Fruit fly (Drosophila melanogaster): ENCODE results near the gene UQCR-Q.

DNA sequence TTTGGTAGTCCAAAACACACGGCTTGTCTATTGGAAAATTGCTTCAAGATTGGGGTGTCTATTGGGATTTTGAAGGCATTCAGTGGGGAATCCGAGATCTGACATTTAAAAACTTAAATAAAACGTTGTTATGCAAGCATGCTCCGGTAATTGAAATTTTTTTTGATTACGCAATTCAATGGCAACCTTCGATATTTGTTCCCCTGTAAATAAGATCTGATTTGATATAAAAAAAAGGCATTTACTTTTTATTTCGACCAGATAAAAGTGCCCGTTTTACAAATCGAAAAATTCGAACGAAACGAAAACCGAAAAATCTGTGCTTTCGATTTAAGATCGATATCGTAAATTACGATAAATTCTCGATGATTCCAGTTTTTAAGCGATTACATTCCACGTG is 4.3 kb downstream of the UQCR-Q start, which contains the start of the genes CG13733 and qjt:
- no peak for TF ChIP-seq CG1620 (GFP tag; optimal IDR thresholded peaks at IDR 0.05)
- no peak for TF ChIP-seq CG11617 (GFP tag; optimal IDR thresholded peaks at IDR 0.05)
- no peak for TF ChIP-seq cic (GFP tag; optimal IDR thresholded peaks at IDR 0.05)
- no peak for TF ChIP-seq bab1 (GFP tag; optimal IDR thresholded peaks at IDR 0.05)
- no peak for TF ChIP-seq kay (GFP tag; ENCODE audit: borderline replicate concordance)
- no peak for TF ChIP-seq CG12768 (GFP tag; optimal IDR thresholded peaks at IDR 0.05)
- no peak for TF ChIP-seq CG7101 (tag; optimal IDR thresholded peaks at IDR 0.05)
- TF ChIP-seq CG5204 (GFP tag; optimal IDR thresholded peaks at IDR 0.05): no peak
- no peak for TF ChIP-seq pad (GFP tag; optimal IDR thresholded peaks at IDR 0.05)
- no peak for TF ChIP-seq Hr96 (GFP tag; optimal IDR thresholded peaks at IDR 0.05)
- no peak for TF ChIP-seq Crg-1 (GFP tag; optimal IDR thresholded peaks at IDR 0.05)
- TF ChIP-seq CG33017 (tag; optimal IDR thresholded peaks at IDR 0.05): no peak
- no peak for TF ChIP-seq CG14711 (tag; optimal IDR thresholded peaks at IDR 0.05)
